Worm (Caenorhabditis elegans) whole organism, L4 larva: ENCODE measurements around the gene mrck-1.

Experiments
- ama-1 ChIP-seq: fragments of 150-350 bp; optimal IDR thresholded peaks from 2 replicates; lab custom pipeline; 2014; ENCODE audit warnings: inconsistent platforms, mixed read lengths
- hlh-30 ChIP-seq: sonication (generic microtip); optimal IDR thresholded peaks from 2 replicates; lab custom pipeline; 2017; ENCODE audit warnings: antibody characterized with exemption, mild to moderate bottlenecking, missing genetic modification characterization, missing compliant biosample characterization; ENCODE audit not compliant: insufficient read depth
- lir-3 ChIP-seq: sonication (generic microtip); optimal IDR thresholded peaks from 2 replicates; lab custom pipeline; 2016; ENCODE audit warnings: mild to moderate bottlenecking, missing genetic modification characterization, missing compliant biosample characterization
- mep-1 ChIP-seq: fragments of 150-350 bp; sonication (generic microtip); optimal IDR thresholded peaks from 3 replicates; lab custom pipeline; 2014; ENCODE audit warnings: missing biosample characterization, missing genetic modification characterization
- set-16 ChIP-seq: fragments of 200-800 bp; sonication (Bioruptor generic); IDR thresholded peaks from 2 replicates; pipeline ENCODE4 v1.3.6; 2022; ENCODE audit warnings: missing genetic modification reagents, missing genetic modification characterization, missing compliant biosample characterization
- skn-1 ChIP-seq: fragments of 150-350 bp; optimal IDR thresholded peaks from 2 replicates; lab custom pipeline; 2014; ENCODE audit warnings: missing biosample characterization, missing genetic modification characterization
- unc-39 ChIP-seq: sonication (generic microtip); optimal IDR thresholded peaks from 2 replicates; lab custom pipeline; 2017; ENCODE audit warnings: missing biosample characterization, missing genetic modification characterization

DNA sequence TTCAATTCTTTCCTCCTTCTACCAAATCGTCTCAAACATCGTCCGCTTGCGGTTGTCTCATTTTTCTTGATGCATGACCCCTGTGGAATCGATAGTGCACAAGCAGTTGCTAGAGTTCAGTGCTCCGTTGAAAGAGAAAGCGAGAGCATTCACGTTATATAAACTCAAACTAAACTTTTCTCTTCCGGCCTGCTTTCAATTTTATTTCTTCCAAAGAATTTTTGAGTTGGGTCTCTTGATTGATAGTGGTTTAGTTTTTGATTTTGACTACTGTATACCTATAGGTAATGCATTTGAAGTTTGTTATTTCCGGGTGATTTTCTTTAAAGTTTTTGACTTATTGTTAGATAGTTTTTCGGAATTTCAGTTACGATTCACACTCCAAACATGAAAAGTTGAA lies 54.5 kb downstream of the mrck-1 start:
- TF ChIP-seq lir-3 (no peak), skn-1 (tag; lab: Kevin White, UChicago) (no peak), ama-1 (lab: Kevin White, UChicago) (no peak), unc-39 (tag; lab: Kevin White, UChicago) (no peak), set-16 (GFP tag; lab: Robert Waterston, UW) (no peak), mep-1 (tag; lab: Kevin White, UChicago) (no peak), hlh-30 (peak; percentile 29)
